Worm (Caenorhabditis elegans) whole organism, L1 larva: ENCODE results near the gene srw-113.
"Not testable (repeated sequence)": the region's sequence is repeated elsewhere in the genome, so short reads cannot be mapped to it uniquely, and the experiment has no call there.

Source experiments
- dpl-1 ChIP-seq, 3 experiments: fragments of 150-350 bp in 2 of 3; sonication (generic microtip) in 1 of 3; optimal IDR thresholded peaks; 2 replicates each; lab custom pipeline; 2014 to 2017; ENCODE audit warnings: missing biosample characterization in 3 of 3, missing genetic modification characterization in 3 of 3, missing genetic modification reagents in 3 of 3
- egl-27 ChIP-seq, 2 experiments: fragments of 150-350 bp in 1 of 2; sonication (generic microtip); optimal IDR thresholded peaks; 3 replicates each; lab custom pipeline; 2017 to 2018; ENCODE audit warnings: missing biosample characterization in 2 of 2, missing genetic modification characterization in 2 of 2, missing genetic modification reagents in 2 of 2
- mep-1 ChIP-seq: fragments of 150-350 bp; optimal IDR thresholded peaks from 2 replicates; lab custom pipeline; 2014; ENCODE audit warnings: missing biosample characterization, missing genetic modification characterization
- nhr-12 ChIP-seq: sonication (generic microtip); optimal IDR thresholded peaks from 2 replicates; lab custom pipeline; 2017; ENCODE audit warnings: missing biosample characterization, missing genetic modification characterization
- pax-3 ChIP-seq: fragments of 200-800 bp; sonication (Bioruptor generic); optimal IDR thresholded peaks from 2 replicates; lab custom pipeline; 2018; ENCODE audit warnings: mild to moderate bottlenecking, missing genetic modification characterization, moderate library complexity, missing compliant biosample characterization
- pqm-1 ChIP-seq: sonication (generic microtip); optimal IDR thresholded peaks from 3 replicates; lab custom pipeline; 2017; ENCODE audit warnings: missing biosample characterization, missing genetic modification characterization
- swsn-7 ChIP-seq: sonication (generic microtip); optimal IDR thresholded peaks from 2 replicates; lab custom pipeline; 2016; ENCODE audit warnings: missing genetic modification characterization, missing compliant biosample characterization

DNA sequence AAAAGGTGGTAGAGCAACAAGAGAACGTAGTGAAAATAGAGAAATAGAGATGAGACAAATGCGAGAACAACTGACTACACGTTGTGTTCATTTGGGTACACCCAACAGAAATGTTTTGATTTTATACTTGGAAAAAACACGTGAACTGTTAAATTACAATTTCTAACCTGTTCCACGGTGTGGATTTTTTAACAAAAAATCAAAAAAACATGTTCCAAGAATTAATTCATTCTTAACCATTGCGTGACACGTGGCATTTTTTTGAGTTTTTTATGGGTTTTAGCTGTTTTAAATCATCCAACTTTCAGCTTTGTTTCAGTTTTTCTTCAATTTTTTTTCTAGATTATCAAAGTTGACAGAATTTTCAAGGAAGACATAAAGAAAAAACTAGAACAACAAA lies 28.5 kb downstream of the srw-113 start, which contains the start of gene ech-1.1:
- TF ChIP-seq egl-27 (tag; optimal IDR thresholded peaks at IDR 0.05; lab: Kevin White, UChicago); pqm-1; swsn-7 (tag; lab: Kevin White, UChicago); mep-1 (tag; lab: Kevin White, UChicago); pax-3 (tag; lab: Kevin White, UChicago); dpl-1 (GFP tag; optimal IDR thresholded peaks at IDR 0.05; lab: Kevin White, UChicago); nhr-12 (tag; lab: Kevin White, UChicago): not testable (repeated sequence)
